Worm (Caenorhabditis elegans) whole organism, L3 larva: ENCODE data around the gene Y37B11A.3.

Source experiments
- R02D3.7 ChIP-seq: fragments of 150-350 bp; optimal IDR thresholded peaks from 2 replicates; lab custom pipeline; 2014; ENCODE audit warnings: missing biosample characterization, missing genetic modification characterization
- ZK546.5 ChIP-seq: sonication (generic microtip); optimal IDR thresholded peaks from 2 replicates; lab custom pipeline; 2017; ENCODE audit warnings: missing biosample characterization, missing genetic modification characterization
- ceh-28 ChIP-seq: fragments of 150-350 bp; optimal IDR thresholded peaks from 2 replicates; lab custom pipeline; 2014; ENCODE audit warnings: missing biosample characterization, missing genetic modification reagents, missing genetic modification characterization
- ceh-82 ChIP-seq: fragments of 150-350 bp; optimal IDR thresholded peaks from 2 replicates; lab custom pipeline; 2014; ENCODE audit warnings: missing biosample characterization, missing genetic modification characterization
- ceh-9 ChIP-seq: sonication (generic microtip); optimal IDR thresholded peaks from 2 replicates; lab custom pipeline; 2018; ENCODE audit warnings: missing biosample characterization, missing genetic modification characterization
- daf-12 ChIP-seq: fragments of 150-350 bp; optimal IDR thresholded peaks from 2 replicates; lab custom pipeline; 2014; ENCODE audit warnings: missing biosample characterization, missing genetic modification reagents, missing genetic modification characterization
- egl-27 ChIP-seq: sonication (generic microtip); optimal IDR thresholded peaks from 4 replicates; lab custom pipeline; 2017; ENCODE audit warnings: missing biosample characterization, missing genetic modification reagents, missing genetic modification characterization
- egl-5 ChIP-seq: fragments of 150-350 bp; optimal IDR thresholded peaks from 2 replicates; lab custom pipeline; 2017; ENCODE audit warnings: missing biosample characterization, missing genetic modification reagents, missing genetic modification characterization, inconsistent platforms
- elt-2 ChIP-seq: sonication (generic microtip); optimal IDR thresholded peaks from 2 replicates; lab custom pipeline; 2016; ENCODE audit warnings: missing genetic modification reagents, mild to moderate bottlenecking, missing genetic modification characterization, missing compliant biosample characterization
- elt-3 ChIP-seq, 3 experiments: fragments of 150-350 bp in 1 of 3; sonication (generic microtip) in 2 of 3; optimal IDR thresholded peaks; 2 replicates in 2 of 3; 4 replicates in 1 of 3; lab custom pipeline; 2014 to 2017; ENCODE audit warnings: missing biosample characterization in 3 of 3, missing genetic modification characterization in 3 of 3
- eor-1 ChIP-seq, 2 experiments: fragments of 150-350 bp; optimal IDR thresholded peaks; 2 replicates each; lab custom pipeline; 2014 to 2018; ENCODE audit warnings: missing biosample characterization in 2 of 2, missing genetic modification characterization in 2 of 2
- fkh-2 ChIP-seq: fragments of 150-350 bp; optimal IDR thresholded peaks from 2 replicates; lab custom pipeline; 2014; ENCODE audit warnings: missing biosample characterization, missing genetic modification reagents, missing genetic modification characterization
- fos-1 ChIP-seq: fragments of 150-350 bp; optimal IDR thresholded peaks from 2 replicates; lab custom pipeline; 2014; ENCODE audit warnings: missing biosample characterization, missing genetic modification characterization
- hmg-11 ChIP-seq: sonication (generic microtip); optimal IDR thresholded peaks from 2 replicates; lab custom pipeline; 2016; ENCODE audit warnings: missing genetic modification characterization, missing compliant biosample characterization
- jun-1 ChIP-seq: fragments of 150-350 bp; optimal IDR thresholded peaks from 2 replicates; lab custom pipeline; 2014; ENCODE audit warnings: missing biosample characterization, missing genetic modification reagents, missing genetic modification characterization
- lin-15B ChIP-seq: fragments of 150-350 bp; optimal IDR thresholded peaks from 2 replicates; lab custom pipeline; 2014; ENCODE audit warnings: missing biosample characterization, missing genetic modification characterization
- lin-39 ChIP-seq: fragments of 150-350 bp; optimal IDR thresholded peaks from 2 replicates; lab custom pipeline; 2018; ENCODE audit warnings: missing biosample characterization, missing genetic modification reagents, missing genetic modification characterization
- lsy-12 ChIP-seq: sonication (generic microtip); optimal IDR thresholded peaks from 2 replicates; lab custom pipeline; 2016; ENCODE audit warnings: mild to moderate bottlenecking, missing genetic modification characterization, missing compliant biosample characterization
- mdl-1 ChIP-seq: fragments of 150-350 bp; optimal IDR thresholded peaks from 2 replicates; lab custom pipeline; 2014; ENCODE audit warnings: missing biosample characterization, missing genetic modification characterization
- mml-1 ChIP-seq: fragments of 150-350 bp; sonication (generic microtip); optimal IDR thresholded peaks from 3 replicates; lab custom pipeline; 2014; ENCODE audit warnings: missing biosample characterization, missing genetic modification characterization
- nfya-1 ChIP-seq: sonication (generic microtip); optimal IDR thresholded peaks from 2 replicates; lab custom pipeline; 2017; ENCODE audit warnings: missing genetic modification characterization, mild to moderate bottlenecking, missing compliant biosample characterization, antibody characterized with exemption, moderate library complexity; ENCODE audit not compliant: insufficient read depth
- nhr-11 ChIP-seq: fragments of 150-350 bp; optimal IDR thresholded peaks from 2 replicates; lab custom pipeline; 2014; ENCODE audit warnings: missing biosample characterization, missing genetic modification characterization
- nhr-12 ChIP-seq: fragments of 150-350 bp; optimal IDR thresholded peaks from 2 replicates; lab custom pipeline; 2014; ENCODE audit warnings: missing biosample characterization, missing genetic modification characterization
- nhr-23 ChIP-seq: fragments of 150-350 bp; optimal IDR thresholded peaks from 2 replicates; lab custom pipeline; 2014; ENCODE audit warnings: missing biosample characterization, missing genetic modification reagents, missing genetic modification characterization
- nhr-237 ChIP-seq: fragments of 150-350 bp; optimal IDR thresholded peaks from 2 replicates; lab custom pipeline; 2014; ENCODE audit warnings: missing biosample characterization, missing genetic modification characterization
- nhr-25 ChIP-seq: sonication (generic microtip); optimal IDR thresholded peaks from 2 replicates; lab custom pipeline; 2017; ENCODE audit warnings: missing biosample characterization, missing genetic modification characterization
- nhr-28 ChIP-seq: fragments of 150-350 bp; optimal IDR thresholded peaks from 2 replicates; lab custom pipeline; 2014; ENCODE audit warnings: missing biosample characterization, missing genetic modification characterization
- nhr-43 ChIP-seq: sonication (generic microtip); optimal IDR thresholded peaks from 2 replicates; lab custom pipeline; 2016; ENCODE audit warnings: mild to moderate bottlenecking, missing genetic modification characterization, missing compliant biosample characterization; ENCODE audit not compliant: poor library complexity, severe bottlenecking
- nhr-67 ChIP-seq: fragments of 150-350 bp; optimal IDR thresholded peaks from 2 replicates; lab custom pipeline; 2014; ENCODE audit warnings: missing biosample characterization, missing genetic modification characterization
- nhr-77 ChIP-seq: fragments of 150-350 bp; optimal IDR thresholded peaks from 2 replicates; lab custom pipeline; 2014; ENCODE audit warnings: missing biosample characterization, missing genetic modification characterization
- pha-4 ChIP-seq: fragments of 150-350 bp; optimal IDR thresholded peaks from 2 replicates; lab custom pipeline; 2014; ENCODE audit warnings: missing biosample characterization, missing genetic modification reagents, missing genetic modification characterization
- pqm-1 ChIP-seq: fragments of 150-350 bp; optimal IDR thresholded peaks from 2 replicates; lab custom pipeline; 2017; ENCODE audit warnings: missing biosample characterization, missing genetic modification characterization, inconsistent platforms
- sea-2 ChIP-seq: fragments of 150-350 bp; sonication (generic microtip); optimal IDR thresholded peaks from 4 replicates; lab custom pipeline; 2014; ENCODE audit warnings: missing biosample characterization, missing genetic modification reagents, missing genetic modification characterization
- snpc-4 ChIP-seq: fragments of 150-350 bp; optimal IDR thresholded peaks from 2 replicates; lab custom pipeline; 2014; ENCODE audit warnings: missing biosample characterization, missing genetic modification characterization
- tbx-2 ChIP-seq: sonication (generic microtip); optimal IDR thresholded peaks from 2 replicates; lab custom pipeline; 2016; ENCODE audit warnings: mild to moderate bottlenecking, missing genetic modification characterization, missing compliant biosample characterization
- unc-39 ChIP-seq: sonication (generic microtip); optimal IDR thresholded peaks from 4 replicates; lab custom pipeline; 2017; ENCODE audit warnings: missing biosample characterization, missing genetic modification characterization
- ztf-11 ChIP-seq: fragments of 150-350 bp; optimal IDR thresholded peaks from 2 replicates; lab custom pipeline; 2014; ENCODE audit warnings: missing biosample characterization, missing genetic modification characterization

The Y37B11A.3 gene

DNA sequence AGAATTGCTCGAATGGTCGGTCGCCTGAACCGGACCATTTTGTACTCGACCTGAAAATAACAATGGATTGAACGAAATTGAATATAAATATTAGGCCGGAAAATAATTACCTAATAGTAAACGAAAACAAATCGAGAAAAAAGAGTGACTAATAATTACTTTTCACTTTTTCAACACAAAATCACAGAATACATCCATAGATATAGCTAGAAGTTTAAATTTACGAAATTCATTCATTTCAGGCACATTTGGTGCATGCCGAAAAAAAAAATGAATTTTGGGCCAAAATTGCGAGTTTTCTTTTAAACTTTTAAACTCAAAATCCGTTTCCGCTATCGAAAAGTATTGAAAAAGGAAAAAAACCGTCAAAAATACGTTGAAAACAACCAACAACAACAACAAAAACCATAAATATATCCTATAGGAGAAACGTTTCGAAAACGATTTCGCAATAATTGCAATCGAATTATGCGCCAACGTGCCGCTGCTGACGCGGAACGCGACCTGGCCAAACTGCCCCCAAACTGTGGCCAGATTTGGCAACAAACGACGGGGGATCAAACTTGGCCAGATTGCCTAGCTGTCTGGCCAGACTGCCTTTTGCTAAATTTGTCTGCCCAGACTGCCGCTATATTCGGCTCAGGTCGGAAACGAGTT is at the start of gene Y37B11A.3:
TSS of gene Y37B11A.3 (minus strand) at position 51 of the 657 bp plus-strand sequence.
- TF ChIP-seq jun-1 (tag; lab: Kevin White, UChicago) (no peak), R02D3.7 (tag; lab: Kevin White, UChicago) (peak; percentile 73), ztf-11 (tag; lab: Kevin White, UChicago) (no peak), sea-2 (GFP tag; lab: Kevin White, UChicago) (no peak), nhr-28 (tag; lab: Kevin White, UChicago) (no peak), nhr-25 (tag; lab: Kevin White, UChicago) (peak; percentile 85), daf-12 (tag; lab: Kevin White, UChicago) (no peak), nfya-1 (tag; lab: Kevin White, UChicago) (peak; percentile 82), egl-27 (tag; lab: Kevin White, UChicago) (no peak), nhr-43 (tag; lab: Kevin White, UChicago) (peak; percentile 74), unc-39 (no peak), ceh-9 (tag; lab: Kevin White, UChicago) (no peak), nhr-11 (tag; lab: Kevin White, UChicago) (peak; percentile 11), mdl-1 (tag; lab: Kevin White, UChicago) (no peak), snpc-4 (peak; percentile 58), ZK546.5 (tag; lab: Kevin White, UChicago) (no peak), nhr-23 (peak; percentile 80), fos-1 (tag; lab: Kevin White, UChicago) (no peak), elt-2 (tag; lab: Kevin White, UChicago) (peak; percentile 37), nhr-12 (tag; lab: Kevin White, UChicago) (no peak), mml-1 (no peak), nhr-77 (tag; lab: Kevin White, UChicago) (no peak), lin-15B (tag; lab: Kevin White, UChicago) (peak; percentile 82), tbx-2 (tag; lab: Kevin White, UChicago) (peak; percentile 58), ceh-28 (tag; lab: Kevin White, UChicago) (peak; percentile 35), pqm-1 (tag; lab: Kevin White, UChicago) (no peak), lin-39 (tag; lab: Kevin White, UChicago) (peak; percentile 87), fkh-2 (tag; lab: Kevin White, UChicago) (no peak), nhr-67 (no peak), lsy-12 (tag; lab: Kevin White, UChicago) (peak; percentile 60), pha-4 (tag; lab: Kevin White, UChicago) (no peak), hmg-11 (tag; lab: Kevin White, UChicago) (peak; percentile 77), elt-3 (tag; optimal IDR thresholded peaks at IDR 0.05; lab: Kevin White, UChicago) (no peak), eor-1 (tag; optimal IDR thresholded peaks at IDR 0.05; lab: Kevin White, UChicago) (no peak), egl-5 (tag; lab: Kevin White, UChicago) (peak; percentile 31), ceh-82 (tag; lab: Kevin White, UChicago) (no peak)
- TF ChIP-seq, all 47 proteins: peak for 15

DNA sequence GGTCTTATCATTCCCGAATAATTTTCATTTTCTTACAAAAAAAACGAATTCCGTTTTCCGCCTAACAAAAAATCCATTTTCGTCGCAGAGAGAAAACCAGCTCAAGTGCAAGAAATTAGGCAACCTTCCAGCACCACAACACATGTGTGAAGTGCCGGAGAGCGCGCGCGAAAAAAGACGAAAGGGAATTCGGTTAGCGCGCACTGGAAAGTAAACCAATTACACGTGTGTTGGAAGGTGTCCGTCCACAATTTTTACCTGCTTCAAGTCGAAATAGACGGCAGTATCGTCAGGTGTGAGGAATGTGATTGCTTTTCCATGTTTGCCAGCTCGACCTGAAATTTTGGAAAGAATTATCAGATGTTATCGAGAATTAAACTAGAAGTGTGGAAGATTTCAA is 49.5 kb upstream of the Y37B11A.3 start:
- TF ChIP-seq lsy-12 (tag; lab: Kevin White, UChicago): no peak

DNA sequence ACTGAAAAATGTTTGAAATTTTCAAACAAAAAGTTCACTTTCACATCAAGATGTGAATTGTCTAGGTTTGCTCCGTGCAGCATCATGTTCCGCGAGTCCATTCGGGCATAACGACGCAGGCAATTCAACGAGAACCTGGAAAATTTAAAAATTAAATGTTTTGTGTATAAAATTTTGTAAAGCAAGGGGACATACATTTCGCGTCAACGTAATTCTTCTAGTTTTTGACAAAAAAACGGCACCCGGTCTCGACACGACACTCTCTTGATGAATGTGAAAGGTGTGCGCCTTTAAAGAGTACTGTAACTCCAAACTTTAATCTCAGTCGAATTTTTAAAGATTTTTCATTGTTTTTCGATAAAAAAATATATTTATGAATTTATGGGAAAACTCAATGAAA is 48.9 kb upstream of the Y37B11A.3 start, which contains the start of gene R12B2.6:
TSS of gene R12B2.6 (minus strand) at position 101 of the 400 bp plus-strand sequence.
- TF ChIP-seq R02D3.7 (tag; lab: Kevin White, UChicago) (no peak), nhr-12 (tag; lab: Kevin White, UChicago) (no peak), nhr-11 (tag; lab: Kevin White, UChicago) (no peak), eor-1 (tag; optimal IDR thresholded peaks at IDR 0.05; lab: Kevin White, UChicago) (no peak), nhr-237 (tag; lab: Kevin White, UChicago) (no peak), unc-39 (no peak), mml-1 (no peak)
- TF ChIP-seq, all 47 proteins: peak for 0
